Fruit fly (Drosophila melanogaster) whole organism, pupa: ENCODE data around the gene TotA.

ENCODE experiments used
- CG10348 ChIP-seq: fragments of 200-800 bp; sonication (Bioruptor generic); IDR thresholded peaks from 2 replicates; pipeline ENCODE4 v1.3.6; 2022; ENCODE audit warnings: missing biosample characterization, missing genetic modification characterization
- CG12605 ChIP-seq: fragments of 200-800 bp; sonication (Bioruptor generic); IDR thresholded peaks from 2 replicates; pipeline ENCODE4 v1.3.6; 2022; ENCODE audit warnings: missing biosample characterization, missing genetic modification characterization
- CG13204 ChIP-seq: fragments of 200-800 bp; sonication (Bioruptor generic); optimal IDR thresholded peaks from 2 replicates; lab custom pipeline; 2018; ENCODE audit warnings: missing biosample characterization, mild to moderate bottlenecking, missing genetic modification characterization, moderate library complexity
- CG14655 ChIP-seq: fragments of 200-800 bp; sonication (Bioruptor generic); optimal IDR thresholded peaks from 3 replicates; lab custom pipeline; 2017; ENCODE audit warnings: mild to moderate bottlenecking, missing biosample characterization, missing genetic modification reagents, missing genetic modification characterization
- CG15710 ChIP-seq: fragments of 200-800 bp; sonication (Bioruptor generic); optimal IDR thresholded peaks from 2 replicates; lab custom pipeline; 2018; ENCODE audit warnings: missing biosample characterization, mild to moderate bottlenecking, missing genetic modification characterization, moderate library complexity
- CG17806 ChIP-seq: fragments of 200-800 bp; sonication (Bioruptor generic); optimal IDR thresholded peaks from 2 replicates; lab custom pipeline; 2018; ENCODE audit warnings: missing biosample characterization, mild to moderate bottlenecking, missing genetic modification characterization, moderate library complexity
- CG32121 ChIP-seq: fragments of 200-800 bp; sonication (Bioruptor generic); IDR thresholded peaks from 2 replicates; pipeline ENCODE4 v1.3.6; 2022; ENCODE audit warnings: missing biosample characterization, missing genetic modification characterization
- CG34367 ChIP-seq: fragments of 200-800 bp; sonication (Bioruptor generic); optimal IDR thresholded peaks from 2 replicates; lab custom pipeline; 2018; ENCODE audit warnings: missing biosample characterization, mild to moderate bottlenecking, missing genetic modification characterization
- CG4496 ChIP-seq: fragments of 200-800 bp; sonication (Bioruptor generic); IDR thresholded peaks from 3 replicates; pipeline ENCODE4 v1.3.6; 2022; ENCODE audit warnings: missing biosample characterization, missing genetic modification characterization
- CG8159 ChIP-seq: fragments of 200-800 bp; sonication (Bioruptor generic); optimal IDR thresholded peaks from 3 replicates; lab custom pipeline; 2018; ENCODE audit warnings: missing biosample characterization, mild to moderate bottlenecking, missing genetic modification characterization, moderate library complexity
- CG8301 ChIP-seq: fragments of 200-800 bp; sonication (Bioruptor generic); optimal IDR thresholded peaks from 2 replicates; lab custom pipeline; 2018; ENCODE audit warnings: missing biosample characterization, mild to moderate bottlenecking, missing genetic modification characterization
- CG9948 ChIP-seq: fragments of 200-800 bp; sonication (Bioruptor generic); optimal IDR thresholded peaks from 2 replicates; lab custom pipeline; 2018; ENCODE audit warnings: missing biosample characterization, mild to moderate bottlenecking, missing genetic modification characterization, moderate library complexity
- D1 ChIP-seq: fragments of 200-800 bp; sonication (Bioruptor generic); optimal IDR thresholded peaks from 2 replicates; lab custom pipeline; 2018; ENCODE audit warnings: missing biosample characterization, mild to moderate bottlenecking, missing genetic modification characterization, moderate library complexity
- EcR ChIP-seq: fragments of 200-800 bp; sonication (Bioruptor generic); optimal IDR thresholded peaks from 3 replicates; lab custom pipeline; 2019; ENCODE audit warnings: missing biosample characterization, missing genetic modification characterization, mild to moderate bottlenecking, moderate library complexity, missing genetic modification reagents
- Ets98B ChIP-seq: fragments of 200-800 bp; sonication (Bioruptor generic); IDR thresholded peaks from 2 replicates; pipeline ENCODE4 v1.3.6; 2022; ENCODE audit warnings: missing biosample characterization, missing genetic modification characterization
- Pif1A ChIP-seq: fragments of 200-800 bp; sonication (Bioruptor generic); optimal IDR thresholded peaks from 3 replicates; lab custom pipeline; 2016; ENCODE audit warnings: missing biosample characterization, missing genetic modification characterization
- Pif1B ChIP-seq: fragments of 200-800 bp; sonication (Bioruptor generic); optimal IDR thresholded peaks from 3 replicates; lab custom pipeline; 2016; ENCODE audit warnings: missing biosample characterization, missing genetic modification characterization
- Snoo ChIP-seq: fragments of 200-800 bp; sonication (Bioruptor generic); optimal IDR thresholded peaks from 3 replicates; lab custom pipeline; 2017; ENCODE audit warnings: missing biosample characterization, mild to moderate bottlenecking, missing genetic modification characterization, inconsistent platforms
- fd96Ca ChIP-seq: fragments of 200-800 bp; sonication (Bioruptor generic); IDR thresholded peaks from 3 replicates; pipeline ENCODE4 v1.3.6; 2022; ENCODE audit warnings: missing biosample characterization, missing genetic modification characterization
- gl ChIP-seq: fragments of 200-800 bp; sonication (Bioruptor generic); optimal IDR thresholded peaks from 2 replicates; lab custom pipeline; 2018; ENCODE audit warnings: missing biosample characterization, mild to moderate bottlenecking, missing genetic modification characterization
- rn ChIP-seq: fragments of 200-800 bp; sonication (Bioruptor generic); IDR thresholded peaks from 2 replicates; pipeline ENCODE4 v1.3.6; 2022; ENCODE audit warnings: missing biosample characterization, missing genetic modification characterization

Gene TotA

dm6 chr3R:20873638-20874037 lies 2.8 kb downstream of the TotA start, which contains the start of gene TotB:
Gene TotB (plus strand): TSS chr3R:20873938.
- TF ChIP-seq Pif1A (GFP tag; lab: Kevin White, UChicago) (no peak), CG32121 (GFP tag; lab: Robert Waterston, UW) (no peak), gl (tag; lab: Kevin White, UChicago) (no peak), CG34367 (tag; lab: Kevin White, UChicago) (no peak), Ets98B (GFP tag; lab: Robert Waterston, UW) (no peak), Snoo (tag; lab: Kevin White, UChicago) (no peak)

dm6 chr3R:20876680-20877079 lies 5.8 kb downstream of the TotA start:
- TF ChIP-seq CG10348 (GFP tag; lab: Robert Waterston, UW) (no peak), CG13204 (GFP tag; lab: Kevin White, UChicago) (no peak), CG8159 (tag; lab: Kevin White, UChicago) (no peak), CG12605 (no peak), CG4496 (GFP tag; lab: Robert Waterston, UW) (no peak), Pif1B (GFP tag; lab: Kevin White, UChicago) (no peak), CG14655 (GFP tag; lab: Kevin White, UChicago) (no peak), rn (no peak), gl (tag; lab: Kevin White, UChicago) (no peak), CG17806 (no peak), Ets98B (GFP tag; lab: Robert Waterston, UW) (no peak), Pif1A (GFP tag; lab: Kevin White, UChicago) (no peak), CG15710 (tag; lab: Kevin White, UChicago) (no peak), fd96Ca (no peak), CG34367 (tag; lab: Kevin White, UChicago) (no peak), Snoo (tag; lab: Kevin White, UChicago) (no peak), CG9948 (tag; lab: Kevin White, UChicago) (no peak), CG32121 (GFP tag; lab: Robert Waterston, UW) (no peak), CG8301 (tag; lab: Kevin White, UChicago) (no peak), EcR (GFP tag; lab: Kevin White, UChicago) (no peak)

dm6 chr3R:20877436-20877835 lies 6.6 kb downstream of the TotA start, which contains the start of gene TotZ:
Gene TotZ (plus strand): TSS chr3R:20877736.
- no peak for TF ChIP-seq CG10348 (GFP tag; lab: Robert Waterston, UW)
- TF ChIP-seq CG34367 (tag; lab: Kevin White, UChicago), result no peak
- TF ChIP-seq fd96Ca, result no peak
- TF ChIP-seq CG17806, result no peak
- TF ChIP-seq CG12605, result no peak
- no peak for TF ChIP-seq EcR (GFP tag; lab: Kevin White, UChicago)
- no peak for TF ChIP-seq CG8159 (tag; lab: Kevin White, UChicago)
- no peak for TF ChIP-seq rn
- no peak for TF ChIP-seq Ets98B (GFP tag; lab: Robert Waterston, UW)
- TF ChIP-seq Snoo (tag; lab: Kevin White, UChicago), result no peak

dm6 chr3R:20890505-20890904 lies 19.7 kb downstream of the TotA start:
- TF ChIP-seq CG8159 (tag; lab: Kevin White, UChicago) (no peak), CG9948 (tag; lab: Kevin White, UChicago) (no peak), Pif1A (GFP tag; lab: Kevin White, UChicago) (no peak), CG14655 (GFP tag; lab: Kevin White, UChicago) (no peak), gl (tag; lab: Kevin White, UChicago) (no peak), CG32121 (GFP tag; lab: Robert Waterston, UW) (no peak), CG17806 (no peak), CG10348 (GFP tag; lab: Robert Waterston, UW) (no peak), CG12605 (no peak)

- TF ChIP-seq CG14655 (GFP tag; lab: Kevin White, UChicago) (no peak), rn (no peak), CG10348 (GFP tag; lab: Robert Waterston, UW) (no peak), EcR (GFP tag; lab: Kevin White, UChicago) (no peak), Pif1A (GFP tag; lab: Kevin White, UChicago) (no peak), CG15710 (tag; lab: Kevin White, UChicago) (no peak), CG32121 (GFP tag; lab: Robert Waterston, UW) (no peak), CG13204 (GFP tag; lab: Kevin White, UChicago) (no peak), CG8159 (tag; lab: Kevin White, UChicago) (no peak), CG17806 (no peak), D1 (tag; lab: Kevin White, UChicago) (no peak), CG8301 (tag; lab: Kevin White, UChicago) (no peak), CG12605 (no peak), CG9948 (tag; lab: Kevin White, UChicago) (no peak), CG4496 (GFP tag; lab: Robert Waterston, UW) (no peak), gl (tag; lab: Kevin White, UChicago) (no peak)
Measured at dm6 chr3R:20890920-20891319, 20.1 kb downstream of the TotA start.

- TF ChIP-seq CG8159 (tag; lab: Kevin White, UChicago) (no peak), CG34367 (tag; lab: Kevin White, UChicago) (no peak), D1 (tag; lab: Kevin White, UChicago) (no peak)
- TF ChIP-seq, all 21 proteins: peak for 0
Measured at dm6 chr3R:20891495-20891894, 20.7 kb downstream of the TotA start.
